Worm (Caenorhabditis elegans) whole organism, young adult: ENCODE data around the gene jnk-1.

ENCODE experiments used
- B0336.3 ChIP-seq: fragments of 200-800 bp; sonication (Bioruptor generic); IDR thresholded peaks from 2 replicates; pipeline ENCODE4 v1.3.6; 2022; ENCODE audit warnings: missing genetic modification characterization, missing compliant biosample characterization
- C17E4.6 ChIP-seq: fragments of 200-800 bp; sonication (Bioruptor generic); IDR thresholded peaks from 2 replicates; pipeline ENCODE4 v1.3.6; 2022; ENCODE audit warnings: missing genetic modification reagents, missing genetic modification characterization, missing compliant biosample characterization
- D2030.7 ChIP-seq: fragments of 200-800 bp; sonication (Bioruptor generic); IDR thresholded peaks from 2 replicates; pipeline ENCODE4 v1.3.6; 2022; ENCODE audit warnings: missing genetic modification reagents, missing genetic modification characterization, missing compliant biosample characterization
- F33H1.4 ChIP-seq: fragments of 200-800 bp; sonication (Bioruptor generic); IDR thresholded peaks from 2 replicates; pipeline ENCODE4 v1.3.6; 2022; ENCODE audit warnings: missing genetic modification reagents, missing genetic modification characterization, missing compliant biosample characterization
- F49E8.2 ChIP-seq: sonication (generic microtip); optimal IDR thresholded peaks from 3 replicates; lab custom pipeline; 2017; ENCODE audit warnings: missing genetic modification characterization, mild to moderate bottlenecking, missing compliant biosample characterization, antibody characterized with exemption, moderate library complexity; ENCODE audit not compliant: insufficient read depth
- F57A8.1 ChIP-seq: fragments of 200-800 bp; sonication (Bioruptor generic); optimal IDR thresholded peaks from 2 replicates; lab custom pipeline; 2018; ENCODE audit warnings: mild to moderate bottlenecking, missing genetic modification characterization, moderate library complexity, missing compliant biosample characterization
- Y53G8AR.9 ChIP-seq: fragments of 200-800 bp; sonication (Bioruptor generic); conservative IDR thresholded peaks from 2 replicates; pipeline ENCODE4 v1.3.6; 2022; ENCODE audit warnings: missing genetic modification reagents, missing genetic modification characterization, missing compliant biosample characterization
- Y95B8A.8 ChIP-seq: fragments of 200-800 bp; sonication (Bioruptor generic); IDR thresholded peaks from 2 replicates; pipeline ENCODE4 v1.3.6; 2022; ENCODE audit warnings: missing genetic modification reagents, missing genetic modification characterization, missing compliant biosample characterization
- ama-1 ChIP-seq, 3 experiments: fragments of 150-350 bp in 1 of 3; sonication (generic microtip) in 2 of 3; optimal IDR thresholded peaks; 2 replicates each; lab custom pipeline; 2014 to 2018; ENCODE audit warnings: missing biosample characterization in 2 of 3, missing genetic modification characterization in 2 of 3, missing genetic modification reagents in 2 of 3
- attf-6 ChIP-seq: fragments of 200-800 bp; sonication (Bioruptor generic); IDR thresholded peaks from 2 replicates; pipeline ENCODE4 v1.3.6; 2022; ENCODE audit warnings: missing genetic modification reagents, missing genetic modification characterization, missing compliant biosample characterization
- ceh-100 ChIP-seq: fragments of 200-800 bp; sonication (Bioruptor generic); IDR thresholded peaks from 2 replicates; pipeline ENCODE4 v1.3.6; 2022; ENCODE audit warnings: missing genetic modification reagents, missing genetic modification characterization, missing compliant biosample characterization
- ceh-58 ChIP-seq: fragments of 200-800 bp; sonication (Bioruptor generic); IDR thresholded peaks from 2 replicates; pipeline ENCODE4 v1.3.6; 2022; ENCODE audit warnings: missing genetic modification characterization, missing compliant biosample characterization
- chd-7 ChIP-seq: sonication (generic microtip); optimal IDR thresholded peaks from 2 replicates; lab custom pipeline; 2016; ENCODE audit warnings: mild to moderate bottlenecking, missing genetic modification characterization, moderate library complexity, missing compliant biosample characterization
- dox-1 ChIP-seq: fragments of 200-800 bp; sonication (Bioruptor generic); IDR thresholded peaks from 2 replicates; pipeline ENCODE4 v1.3.6; 2022; ENCODE audit warnings: missing genetic modification reagents, missing genetic modification characterization, missing compliant biosample characterization
- egrh-3 ChIP-seq: fragments of 200-800 bp; sonication (Bioruptor generic); IDR thresholded peaks from 2 replicates; pipeline ENCODE4 v1.3.6; 2022; ENCODE audit warnings: missing genetic modification reagents, missing genetic modification characterization, missing compliant biosample characterization
- ekl-4 ChIP-seq: fragments of 200-800 bp; sonication (Bioruptor generic); IDR thresholded peaks from 2 replicates; pipeline ENCODE4 v1.3.6; 2022; ENCODE audit warnings: missing genetic modification reagents, missing genetic modification characterization, missing compliant biosample characterization
- fkh-3 ChIP-seq: sonication (generic microtip); optimal IDR thresholded peaks from 2 replicates; lab custom pipeline; 2016; ENCODE audit warnings: mild to moderate bottlenecking, missing genetic modification characterization, missing compliant biosample characterization
- hmg-1.2 ChIP-seq: fragments of 200-800 bp; sonication (Bioruptor generic); IDR thresholded peaks from 2 replicates; pipeline ENCODE4 v1.3.6; 2022; ENCODE audit warnings: missing genetic modification reagents, missing genetic modification characterization, missing compliant biosample characterization
- hrde-1 ChIP-seq: sonication (generic microtip); optimal IDR thresholded peaks from 2 replicates; lab custom pipeline; 2016; ENCODE audit warnings: missing genetic modification characterization, mild to moderate bottlenecking, missing compliant biosample characterization, moderate library complexity, missing genotype, missing genetic modification reagents, borderline replicate concordance
- hsf-1 ChIP-seq: fragments of 200-800 bp; sonication (Bioruptor generic); IDR thresholded peaks from 2 replicates; pipeline ENCODE4 v1.3.6; 2022; ENCODE audit warnings: missing genetic modification reagents, missing genetic modification characterization, missing compliant biosample characterization
- let-607 ChIP-seq, 2 experiments: fragments of 200-800 bp in 1 of 2; sonication (Bioruptor generic) in 1 of 2; sonication (generic microtip) in 1 of 2; optimal IDR thresholded peaks; 2 replicates each; lab custom pipeline; 2016 to 2018; ENCODE audit warnings: mild to moderate bottlenecking in 2 of 2, missing compliant biosample characterization in 2 of 2, missing genetic modification characterization in 2 of 2, moderate library complexity in 2 of 2, missing genotype in 1 of 2
- lin-26 ChIP-seq: fragments of 200-800 bp; sonication (Bioruptor generic); IDR thresholded peaks from 2 replicates; pipeline ENCODE4 v1.3.6; 2022; ENCODE audit warnings: missing genetic modification reagents, missing genetic modification characterization, missing compliant biosample characterization
- lin-35 ChIP-seq, 3 experiments: fragments of 150-350 bp in 2 of 3; sonication (generic microtip) in 1 of 3; optimal IDR thresholded peaks; 2 replicates each; lab custom pipeline; 2014 to 2018; ENCODE audit warnings: missing biosample characterization in 3 of 3, missing genetic modification characterization in 3 of 3, missing genetic modification reagents in 3 of 3
- lin-40 ChIP-seq: sonication (generic microtip); optimal IDR thresholded peaks from 2 replicates; lab custom pipeline; 2016; ENCODE audit warnings: missing genetic modification characterization, mild to moderate bottlenecking, missing compliant biosample characterization, missing genotype, missing genetic modification reagents
- madf-6 ChIP-seq: fragments of 200-800 bp; sonication (Bioruptor generic); IDR thresholded peaks from 2 replicates; pipeline ENCODE4 v1.3.6; 2022; ENCODE audit warnings: missing genetic modification reagents, missing genetic modification characterization, missing compliant biosample characterization
- madf-8 ChIP-seq: fragments of 200-800 bp; sonication (Bioruptor generic); conservative IDR thresholded peaks from 2 replicates; pipeline ENCODE4 v1.3.6; 2022; ENCODE audit warnings: missing genetic modification reagents, missing genetic modification characterization, missing compliant biosample characterization
- mcd-1 ChIP-seq: fragments of 200-800 bp; sonication (Bioruptor generic); IDR thresholded peaks from 2 replicates; pipeline ENCODE4 v1.3.6; 2022; ENCODE audit warnings: missing genetic modification reagents, missing genetic modification characterization, missing compliant biosample characterization
- mes-4 ChIP-seq: sonication (generic microtip); optimal IDR thresholded peaks from 2 replicates; lab custom pipeline; 2016; ENCODE audit warnings: missing genotype, missing genetic modification characterization, missing compliant biosample characterization
- nfyb-1 ChIP-seq: fragments of 200-800 bp; sonication (Bioruptor generic); IDR thresholded peaks from 2 replicates; pipeline ENCODE4 v1.3.6; 2022; ENCODE audit warnings: missing genetic modification reagents, missing genetic modification characterization, missing compliant biosample characterization
- pbrm-1 ChIP-seq: fragments of 200-800 bp; sonication (Bioruptor generic); IDR thresholded peaks from 2 replicates; pipeline ENCODE4 v1.3.6; 2022; ENCODE audit warnings: missing genetic modification reagents, missing genetic modification characterization, missing compliant biosample characterization
- pha-4 ChIP-seq: fragments of 150-350 bp; sonication (generic microtip); optimal IDR thresholded peaks from 2 replicates; lab custom pipeline; 2014; ENCODE audit warnings: missing biosample characterization, missing genetic modification reagents, missing genetic modification characterization
- repo-1 ChIP-seq: sonication (generic microtip); optimal IDR thresholded peaks from 2 replicates; lab custom pipeline; 2017; ENCODE audit warnings: mild to moderate bottlenecking, missing genetic modification characterization, missing compliant biosample characterization
- snpc-1.1 ChIP-seq: sonication (generic microtip); optimal IDR thresholded peaks from 2 replicates; lab custom pipeline; 2017; ENCODE audit warnings: missing genetic modification characterization, mild to moderate bottlenecking, missing compliant biosample characterization, antibody characterized with exemption, moderate library complexity, missing genotype, missing genetic modification reagents; ENCODE audit not compliant: insufficient read depth
- snpc-3.4 ChIP-seq: sonication (generic microtip); optimal IDR thresholded peaks from 2 replicates; lab custom pipeline; 2017; ENCODE audit warnings: missing genetic modification characterization, mild to moderate bottlenecking, missing compliant biosample characterization, antibody characterized with exemption, moderate library complexity, missing genotype, missing genetic modification reagents
- snpc-4 ChIP-seq, 5 experiments: fragments of 150-350 bp in 1 of 5; sonication (generic microtip) in 4 of 5; optimal IDR thresholded peaks; 2 replicates each; lab custom pipeline; 2014 to 2018; ENCODE audit warnings: missing genetic modification characterization in 5 of 5, missing biosample characterization in 3 of 5, antibody characterized with exemption in 2 of 5, mild to moderate bottlenecking in 2 of 5, missing compliant biosample characterization in 2 of 5, missing genotype in 2 of 5, moderate library complexity in 2 of 5, missing genetic modification reagents in 1 of 5
- tbp1 ChIP-seq: fragments of 200-800 bp; sonication (Bioruptor generic); optimal IDR thresholded peaks from 2 replicates; lab custom pipeline; 2018; ENCODE audit warnings: mild to moderate bottlenecking, missing genetic modification characterization, missing compliant biosample characterization
- zim-3 ChIP-seq: sonication (generic microtip); optimal IDR thresholded peaks from 2 replicates; lab custom pipeline; 2017; ENCODE audit warnings: mild to moderate bottlenecking, missing genetic modification characterization, moderate library complexity, missing compliant biosample characterization
- ztf-18 ChIP-seq: sonication (generic microtip); optimal IDR thresholded peaks from 2 replicates; lab custom pipeline; 2016; ENCODE audit warnings: missing genotype, mild to moderate bottlenecking, missing genetic modification characterization, missing compliant biosample characterization
- ztf-22 ChIP-seq: fragments of 200-800 bp; sonication (Bioruptor generic); optimal IDR thresholded peaks from 2 replicates; lab custom pipeline; 2018; ENCODE audit warnings: mild to moderate bottlenecking, missing genetic modification characterization, moderate library complexity, missing compliant biosample characterization
- ztf-3 ChIP-seq: fragments of 200-800 bp; sonication (Bioruptor generic); optimal IDR thresholded peaks from 2 replicates; lab custom pipeline; 2018; ENCODE audit warnings: mild to moderate bottlenecking, missing genetic modification characterization, missing compliant biosample characterization

Gene jnk-1

ce11 chrIV:6912851-6913588, 44.4 kb upstream of the jnk-1 start, which contains the start of gene T22D1.3:
Gene T22D1.3, plus strand, starts transcription at chrIV:6913538.
- 0 out of 2 replicates have a peak, but pooled peaks have one; percentile 57 for TF ChIP-seq hsf-1 (GFP tag; lab: Robert Waterston, UW)
- 0 out of 2 replicates have a peak, but pooled peaks have one; percentile 61 for TF ChIP-seq Y53G8AR.9
- peak; percentile 46; the same call in 1 of the 2 replicates for TF ChIP-seq B0336.3 (GFP tag; lab: Robert Waterston, UW)
- TF ChIP-seq snpc-3.4 (tag; lab: Kevin White, UChicago), result peak; percentile 9
- TF ChIP-seq lin-35 (GFP tag; optimal IDR thresholded peaks at IDR 0.05; lab: Kevin White, UChicago), result peak in 1 of 3 experiments; percentile 3
- peak; percentile 26 for TF ChIP-seq chd-7 (tag; lab: Kevin White, UChicago)
- TF ChIP-seq hmg-1.2 (GFP tag; lab: Robert Waterston, UW), result peak; percentile 18; the same call in 1 of the 2 replicates
- TF ChIP-seq repo-1 (tag; lab: Kevin White, UChicago), result peak; percentile 52
- TF ChIP-seq ztf-22 (GFP tag; lab: Kevin White, UChicago), result no peak
- no peak for TF ChIP-seq ceh-58 (GFP tag; lab: Robert Waterston, UW)
- no peak for TF ChIP-seq let-607 (tag; optimal IDR thresholded peaks at IDR 0.05; lab: Kevin White, UChicago)
- TF ChIP-seq hrde-1 (tag; lab: Kevin White, UChicago), result peak; percentile 12
- TF ChIP-seq madf-6, result 0 out of 2 replicates have a peak, but pooled peaks have one; percentile 16
- TF ChIP-seq nfyb-1 (GFP tag; lab: Robert Waterston, UW), result peak; percentile 34; the same call in 1 of the 2 replicates
- no peak for TF ChIP-seq ztf-3 (GFP tag; lab: Kevin White, UChicago)
- no peak for TF ChIP-seq mes-4 (tag; lab: Kevin White, UChicago)
- peak; percentile 56 for TF ChIP-seq zim-3 (tag; lab: Kevin White, UChicago)
- peak; percentile 71 for TF ChIP-seq ekl-4
- TF ChIP-seq F57A8.1 (GFP tag; lab: Kevin White, UChicago), result no peak
- TF ChIP-seq fkh-3 (tag; lab: Kevin White, UChicago), result peak; percentile 37
- no peak for TF ChIP-seq pha-4 (tag; lab: Kevin White, UChicago)
- no peak for TF ChIP-seq ama-1 (optimal IDR thresholded peaks at IDR 0.05; lab: Kevin White, UChicago)
- peak in 1 of 2 experiments; percentile 31 for TF ChIP-seq ama-1 (GFP tag; optimal IDR thresholded peaks at IDR 0.05; lab: Kevin White, UChicago)
- TF ChIP-seq ztf-18 (tag; lab: Kevin White, UChicago), result peak; percentile 16
- no peak for TF ChIP-seq lin-40 (tag; lab: Kevin White, UChicago)
- no peak for TF ChIP-seq snpc-4 (GFP tag; optimal IDR thresholded peaks at IDR 0.05; lab: Kevin White, UChicago)
- TF ChIP-seq snpc-4 (tag; optimal IDR thresholded peaks at IDR 0.05; lab: Kevin White, UChicago), result peak in 1 of 4 experiments; percentile 50
- TF ChIP-seq tbp1 (GFP tag; lab: Kevin White, UChicago), result peak; percentile 37

ce11 chrIV:6914161-6914585, 43.3 kb upstream of the jnk-1 start:
- TF ChIP-seq egrh-3, result 0 out of 2 replicates have a peak, but pooled peaks have one; percentile 28
- TF ChIP-seq ztf-18 (tag; lab: Kevin White, UChicago), result peak; percentile 20
- 0 out of 2 replicates have a peak, but pooled peaks have one; percentile 15 for TF ChIP-seq madf-8 (GFP tag; lab: Robert Waterston, UW)
- TF ChIP-seq F49E8.2 (tag; lab: Kevin White, UChicago), result peak; percentile 2
- peak; percentile 59; the same call in 1 of the 2 replicates for TF ChIP-seq ceh-100 (GFP tag; lab: Robert Waterston, UW)
- 0 out of 2 replicates have a peak, but pooled peaks have one; percentile 16 for TF ChIP-seq lin-26 (GFP tag; lab: Robert Waterston, UW)
- TF ChIP-seq ekl-4, result peak; percentile 63
- 0 out of 2 replicates have a peak, but pooled peaks have one; percentile 28 for TF ChIP-seq Y95B8A.8 (GFP tag; lab: Robert Waterston, UW)
- TF ChIP-seq D2030.7, result peak; percentile 76
- peak; percentile 88 for TF ChIP-seq snpc-1.1 (tag; lab: Kevin White, UChicago)
- peak; percentile 33 for TF ChIP-seq snpc-3.4 (tag; lab: Kevin White, UChicago)
- peak; percentile 77 for TF ChIP-seq attf-6 (GFP tag; lab: Robert Waterston, UW)
- TF ChIP-seq hmg-1.2 (GFP tag; lab: Robert Waterston, UW), result peak; percentile 89
- peak; percentile 71 for TF ChIP-seq madf-6
- TF ChIP-seq pbrm-1 (GFP tag; lab: Robert Waterston, UW), result peak; percentile 80
- peak; percentile 40; the same call in 1 of the 2 replicates for TF ChIP-seq C17E4.6 (GFP tag; lab: Robert Waterston, UW)
- TF ChIP-seq Y53G8AR.9, result peak; percentile 58; the same call in 1 of the 2 replicates
- peak; percentile 86 for TF ChIP-seq snpc-4 (GFP tag; optimal IDR thresholded peaks at IDR 0.05; lab: Kevin White, UChicago)
- peak in 3 of 4 experiments; percentile 91 to 94 (median 94) for TF ChIP-seq snpc-4 (tag; optimal IDR thresholded peaks at IDR 0.05; lab: Kevin White, UChicago)
- peak; percentile 64 for TF ChIP-seq dox-1 (GFP tag; lab: Robert Waterston, UW)
- TF ChIP-seq mcd-1 (GFP tag; lab: Robert Waterston, UW), result peak; percentile 57
- peak; percentile 58 for TF ChIP-seq F33H1.4 (GFP tag; lab: Robert Waterston, UW)
